Fruit fly (Drosophila melanogaster) whole organism, pupa: ENCODE measurements around the gene Qtzl.
"Not testable (repeated sequence)": the region's sequence is repeated elsewhere in the genome, so short reads cannot be mapped to it uniquely, and the experiment has no call there.

ENCODE experiments used
- CG10348 ChIP-seq: fragments of 200-800 bp; sonication (Bioruptor generic); IDR thresholded peaks from 2 replicates; pipeline ENCODE4 v1.3.6; 2022; ENCODE audit warnings: missing biosample characterization, missing genetic modification characterization
- CG12605 ChIP-seq: fragments of 200-800 bp; sonication (Bioruptor generic); IDR thresholded peaks from 2 replicates; pipeline ENCODE4 v1.3.6; 2022; ENCODE audit warnings: missing biosample characterization, missing genetic modification characterization
- CG13204 ChIP-seq: fragments of 200-800 bp; sonication (Bioruptor generic); optimal IDR thresholded peaks from 2 replicates; lab custom pipeline; 2018; ENCODE audit warnings: missing biosample characterization, mild to moderate bottlenecking, missing genetic modification characterization, moderate library complexity
- CG14655 ChIP-seq: fragments of 200-800 bp; sonication (Bioruptor generic); optimal IDR thresholded peaks from 3 replicates; lab custom pipeline; 2017; ENCODE audit warnings: mild to moderate bottlenecking, missing biosample characterization, missing genetic modification reagents, missing genetic modification characterization
- CG15710 ChIP-seq: fragments of 200-800 bp; sonication (Bioruptor generic); optimal IDR thresholded peaks from 2 replicates; lab custom pipeline; 2018; ENCODE audit warnings: missing biosample characterization, mild to moderate bottlenecking, missing genetic modification characterization, moderate library complexity
- CG17806 ChIP-seq: fragments of 200-800 bp; sonication (Bioruptor generic); optimal IDR thresholded peaks from 2 replicates; lab custom pipeline; 2018; ENCODE audit warnings: missing biosample characterization, mild to moderate bottlenecking, missing genetic modification characterization, moderate library complexity
- CG32121 ChIP-seq: fragments of 200-800 bp; sonication (Bioruptor generic); IDR thresholded peaks from 2 replicates; pipeline ENCODE4 v1.3.6; 2022; ENCODE audit warnings: missing biosample characterization, missing genetic modification characterization
- CG34367 ChIP-seq: fragments of 200-800 bp; sonication (Bioruptor generic); optimal IDR thresholded peaks from 2 replicates; lab custom pipeline; 2018; ENCODE audit warnings: missing biosample characterization, mild to moderate bottlenecking, missing genetic modification characterization
- CG4496 ChIP-seq: fragments of 200-800 bp; sonication (Bioruptor generic); IDR thresholded peaks from 3 replicates; pipeline ENCODE4 v1.3.6; 2022; ENCODE audit warnings: missing biosample characterization, missing genetic modification characterization
- CG8159 ChIP-seq: fragments of 200-800 bp; sonication (Bioruptor generic); optimal IDR thresholded peaks from 3 replicates; lab custom pipeline; 2018; ENCODE audit warnings: missing biosample characterization, mild to moderate bottlenecking, missing genetic modification characterization, moderate library complexity
- CG8301 ChIP-seq: fragments of 200-800 bp; sonication (Bioruptor generic); optimal IDR thresholded peaks from 2 replicates; lab custom pipeline; 2018; ENCODE audit warnings: missing biosample characterization, mild to moderate bottlenecking, missing genetic modification characterization
- CG9948 ChIP-seq: fragments of 200-800 bp; sonication (Bioruptor generic); optimal IDR thresholded peaks from 2 replicates; lab custom pipeline; 2018; ENCODE audit warnings: missing biosample characterization, mild to moderate bottlenecking, missing genetic modification characterization, moderate library complexity
- D1 ChIP-seq: fragments of 200-800 bp; sonication (Bioruptor generic); optimal IDR thresholded peaks from 2 replicates; lab custom pipeline; 2018; ENCODE audit warnings: missing biosample characterization, mild to moderate bottlenecking, missing genetic modification characterization, moderate library complexity
- EcR ChIP-seq: fragments of 200-800 bp; sonication (Bioruptor generic); optimal IDR thresholded peaks from 3 replicates; lab custom pipeline; 2019; ENCODE audit warnings: missing biosample characterization, missing genetic modification characterization, mild to moderate bottlenecking, moderate library complexity, missing genetic modification reagents
- Ets98B ChIP-seq: fragments of 200-800 bp; sonication (Bioruptor generic); IDR thresholded peaks from 2 replicates; pipeline ENCODE4 v1.3.6; 2022; ENCODE audit warnings: missing biosample characterization, missing genetic modification characterization
- Pif1A ChIP-seq: fragments of 200-800 bp; sonication (Bioruptor generic); optimal IDR thresholded peaks from 3 replicates; lab custom pipeline; 2016; ENCODE audit warnings: missing biosample characterization, missing genetic modification characterization
- Pif1B ChIP-seq: fragments of 200-800 bp; sonication (Bioruptor generic); optimal IDR thresholded peaks from 3 replicates; lab custom pipeline; 2016; ENCODE audit warnings: missing biosample characterization, missing genetic modification characterization
- Snoo ChIP-seq: fragments of 200-800 bp; sonication (Bioruptor generic); optimal IDR thresholded peaks from 3 replicates; lab custom pipeline; 2017; ENCODE audit warnings: missing biosample characterization, mild to moderate bottlenecking, missing genetic modification characterization, inconsistent platforms
- fd96Ca ChIP-seq: fragments of 200-800 bp; sonication (Bioruptor generic); IDR thresholded peaks from 3 replicates; pipeline ENCODE4 v1.3.6; 2022; ENCODE audit warnings: missing biosample characterization, missing genetic modification characterization
- gl ChIP-seq: fragments of 200-800 bp; sonication (Bioruptor generic); optimal IDR thresholded peaks from 2 replicates; lab custom pipeline; 2018; ENCODE audit warnings: missing biosample characterization, mild to moderate bottlenecking, missing genetic modification characterization
- rn ChIP-seq: fragments of 200-800 bp; sonication (Bioruptor generic); IDR thresholded peaks from 2 replicates; pipeline ENCODE4 v1.3.6; 2022; ENCODE audit warnings: missing biosample characterization, missing genetic modification characterization

The Qtzl gene

DNA sequence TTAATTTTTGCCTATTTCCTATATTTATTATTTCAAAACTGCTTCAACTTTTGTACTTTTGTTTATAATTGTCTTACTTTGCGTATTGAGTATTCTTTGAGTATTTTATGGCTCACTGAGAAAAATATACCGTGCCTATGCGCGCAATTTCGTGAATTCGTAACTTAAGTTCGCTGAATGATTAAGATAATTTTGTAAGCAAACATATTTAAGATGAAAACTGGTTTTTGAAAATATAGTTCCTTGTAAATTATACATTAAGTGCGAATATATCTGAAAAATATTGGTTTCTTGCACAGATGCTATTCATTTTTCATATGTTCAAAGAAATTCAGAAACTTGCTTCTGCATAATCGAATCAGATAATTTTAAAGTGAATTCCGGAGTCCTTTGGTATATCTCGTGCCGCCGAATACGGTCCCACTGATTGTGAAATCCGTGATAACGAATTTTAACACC is at the start of gene Qtzl, which contains the start of gene CG18789:
TSS of gene Qtzl (plus strand) at position 409 of the 459 bp plus-strand sequence.
TSS of gene CG18789 (minus strand) at position 101 of the 459 bp plus-strand sequence.
- not testable (repeated sequence) for TF ChIP-seq CG17806 (tag; lab: Kevin White, UChicago); D1 (tag; lab: Kevin White, UChicago); Snoo
- TF ChIP-seq, all 21 proteins: peak for 0; not testable (repeated sequence) for 21

dm6 chr2L:11947641-11948040 is 47.9 kb upstream of the Qtzl start, which contains the start of gene CG16964:
Gene CG16964 (plus strand): TSS chr2L:11947941.
- no peak for TF ChIP-seq EcR (GFP tag; lab: Kevin White, UChicago)
- no peak for TF ChIP-seq CG9948 (tag; lab: Kevin White, UChicago)
- TF ChIP-seq CG10348: no peak
- no peak for TF ChIP-seq D1 (tag; lab: Kevin White, UChicago)
- TF ChIP-seq CG4496 (GFP tag; lab: Robert Waterston, UW): no peak
- no peak for TF ChIP-seq CG13204 (GFP tag; lab: Kevin White, UChicago)
- no peak for TF ChIP-seq fd96Ca
- no peak for TF ChIP-seq CG8301 (tag; lab: Kevin White, UChicago)
- TF ChIP-seq CG17806 (tag; lab: Kevin White, UChicago): no peak
- TF ChIP-seq Pif1B: no peak

DNA sequence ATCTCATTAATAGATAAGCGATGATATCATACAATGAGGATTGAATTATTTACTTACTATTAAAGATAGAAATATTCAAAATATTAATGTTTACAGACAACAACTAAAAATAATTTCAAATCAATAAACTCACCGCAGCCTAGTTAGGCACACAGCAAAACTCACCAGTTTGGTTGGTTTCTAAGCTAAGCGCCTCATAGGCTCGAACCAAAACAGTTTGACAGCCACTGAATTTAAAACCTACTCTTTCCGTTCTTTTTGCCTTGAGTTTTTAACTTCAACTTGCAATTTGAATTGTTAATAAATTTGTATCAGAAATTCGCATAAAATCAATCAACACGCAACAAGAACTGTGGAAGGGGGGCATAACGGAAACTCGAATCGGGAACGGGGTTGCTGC is 47.1 kb upstream of the Qtzl start:
- TF ChIP-seq gl (no peak), CG32121 (no peak), CG13204 (GFP tag; lab: Kevin White, UChicago) (no peak), fd96Ca (no peak), CG15710 (tag; lab: Kevin White, UChicago) (no peak), CG9948 (tag; lab: Kevin White, UChicago) (no peak), Pif1B (no peak), rn (GFP tag; lab: Robert Waterston, UW) (no peak), CG14655 (GFP tag; lab: Kevin White, UChicago) (no peak)

DNA sequence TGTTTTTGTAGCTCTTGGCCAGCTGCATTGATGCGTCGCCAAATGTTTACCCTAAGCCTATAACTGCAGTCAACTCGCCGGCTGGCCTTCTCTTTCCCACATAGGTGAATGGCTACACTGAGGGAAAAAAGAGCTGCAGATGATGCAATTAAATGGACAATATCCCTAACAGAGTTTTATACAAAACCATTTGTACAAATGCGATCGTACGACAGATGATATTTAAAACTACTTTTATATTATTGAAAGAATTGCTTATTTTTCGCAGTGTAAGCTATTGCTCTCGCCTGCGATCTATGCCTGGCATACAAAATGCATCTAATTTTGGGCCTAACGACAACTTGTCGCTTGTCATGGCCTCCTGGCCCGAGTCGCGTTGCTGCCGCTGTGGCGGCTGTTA is 45.6 kb upstream of the Qtzl start:
- TF ChIP-seq fd96Ca (peak; percentile 94), Pif1B (peak; percentile 48), EcR (GFP tag; lab: Kevin White, UChicago) (no peak), CG15710 (tag; lab: Kevin White, UChicago) (peak; percentile 57), Snoo (peak; percentile 36), Ets98B (GFP tag; lab: Robert Waterston, UW) (peak; percentile 94), CG14655 (GFP tag; lab: Kevin White, UChicago) (peak; percentile 85), CG13204 (GFP tag; lab: Kevin White, UChicago) (peak; percentile 48), rn (GFP tag; lab: Robert Waterston, UW) (peak; percentile 89), Pif1A (GFP tag; lab: Kevin White, UChicago) (peak; percentile 80), CG4496 (GFP tag; lab: Robert Waterston, UW) (peak; percentile 95), CG8159 (tag; lab: Kevin White, UChicago) (peak; percentile 34), D1 (tag; lab: Kevin White, UChicago) (no peak), gl (no peak), CG17806 (tag; lab: Kevin White, UChicago) (peak; percentile 44), CG10348 (peak; percentile 75), CG32121 (peak; percentile 94), CG8301 (tag; lab: Kevin White, UChicago) (peak; percentile 87), CG9948 (tag; lab: Kevin White, UChicago) (peak; percentile 67), CG12605 (GFP tag; lab: Robert Waterston, UW) (peak; percentile 89), CG34367 (peak; percentile 68)
- TF ChIP-seq, all 21 proteins: peak for 18

DNA sequence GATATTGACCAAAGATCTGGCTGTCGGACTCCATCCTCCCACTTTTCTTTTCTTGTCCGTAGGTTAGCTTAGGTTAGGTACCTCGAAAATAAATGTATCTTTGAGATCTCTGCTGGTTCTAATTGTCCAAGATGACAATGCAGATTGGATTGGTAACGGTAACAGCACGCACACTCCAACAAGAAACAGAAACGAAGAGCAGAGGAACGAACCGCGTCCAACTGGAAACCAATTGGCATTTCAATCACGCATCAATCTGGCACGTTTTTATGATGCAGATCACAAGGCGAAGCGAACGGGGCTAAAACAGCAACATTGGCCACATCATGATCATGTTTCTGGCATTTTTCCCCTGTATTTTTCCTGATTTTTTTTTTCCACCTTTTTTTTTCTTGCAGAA is 39.7 kb upstream of the Qtzl start:
- TF ChIP-seq rn (GFP tag; lab: Robert Waterston, UW) (no peak), EcR (GFP tag; lab: Kevin White, UChicago) (no peak)

DNA sequence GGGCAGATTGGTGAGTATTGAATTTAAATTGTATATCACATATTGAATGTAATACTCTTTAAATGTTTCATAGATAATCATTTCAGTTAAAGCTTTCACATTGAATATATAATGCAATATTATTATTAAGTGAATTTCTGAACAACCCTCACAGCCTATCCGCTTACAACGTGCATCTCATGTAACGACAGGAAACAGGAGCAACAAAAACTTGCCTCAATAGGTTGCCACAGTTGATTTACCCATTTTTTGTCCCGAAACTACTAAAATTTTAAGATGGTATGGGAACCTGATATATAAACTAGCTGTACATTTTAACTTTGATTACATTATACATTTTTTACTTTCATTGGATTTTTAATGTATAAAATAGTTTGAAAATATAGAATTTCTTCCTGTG is 36.8 kb upstream of the Qtzl start:
- TF ChIP-seq Pif1A (GFP tag; lab: Kevin White, UChicago): peak; percentile 10
- TF ChIP-seq CG14655 (GFP tag; lab: Kevin White, UChicago): peak; percentile 32
- TF ChIP-seq CG8159 (tag; lab: Kevin White, UChicago): peak; percentile 18
- no peak for TF ChIP-seq Snoo
- no peak for TF ChIP-seq Ets98B (GFP tag; lab: Robert Waterston, UW)
- TF ChIP-seq, all 21 proteins: peak for 3

DNA sequence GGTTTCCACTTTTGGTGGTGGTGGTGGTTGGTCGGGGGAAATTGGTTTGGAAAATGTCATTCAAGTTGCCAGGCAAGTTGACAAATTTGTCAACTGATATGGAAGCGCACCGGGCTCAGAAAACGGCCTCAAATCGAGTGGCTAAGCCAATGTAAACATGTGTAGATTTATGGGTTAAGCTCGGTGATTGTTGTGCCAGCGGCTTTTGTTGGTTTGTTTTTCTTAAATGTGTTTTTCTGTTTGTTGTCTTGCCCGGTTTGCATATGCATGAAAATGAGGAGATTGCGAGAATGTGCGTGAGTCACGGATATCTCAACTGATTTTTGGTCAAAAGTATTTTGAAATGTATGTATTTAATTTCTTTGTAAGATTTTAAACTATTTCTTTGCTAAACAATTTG is 34.6 kb upstream of the Qtzl start:
- TF ChIP-seq CG32121 (no peak), CG17806 (tag; lab: Kevin White, UChicago) (no peak), rn (GFP tag; lab: Robert Waterston, UW) (no peak), Pif1A (GFP tag; lab: Kevin White, UChicago) (no peak), Snoo (no peak), fd96Ca (no peak), Pif1B (no peak), CG10348 (no peak), gl (no peak), CG14655 (GFP tag; lab: Kevin White, UChicago) (no peak), CG8159 (tag; lab: Kevin White, UChicago) (no peak), CG15710 (tag; lab: Kevin White, UChicago) (no peak), CG12605 (GFP tag; lab: Robert Waterston, UW) (no peak), EcR (GFP tag; lab: Kevin White, UChicago) (no peak), CG13204 (GFP tag; lab: Kevin White, UChicago) (no peak), Ets98B (GFP tag; lab: Robert Waterston, UW) (no peak), CG34367 (no peak)
- TF ChIP-seq, all 21 proteins: peak for 0
